Fruit fly (Drosophila melanogaster) whole organism, embryonic: Measurements from ENCODE around the gene CG43229.

ENCODE experiments used
- Aef1 ChIP-seq: fragments of 200-800 bp; sonication (Bioruptor generic); IDR thresholded peaks from 3 replicates; pipeline ENCODE4 v1.3.6; 2022; ENCODE audit warnings: missing biosample characterization, missing genetic modification characterization
- Atf-2 ChIP-seq: fragments of 200-800 bp; sonication (Bioruptor generic); optimal IDR thresholded peaks from 2 replicates; lab custom pipeline; 2016; ENCODE audit warnings: missing biosample characterization, missing genetic modification characterization
- Awh ChIP-seq: fragments of 200-800 bp; sonication (Bioruptor generic); IDR thresholded peaks from 2 replicates; pipeline ENCODE4, ENCODE4 v1.3.6; 2022; ENCODE audit warnings: missing biosample characterization, missing genetic modification characterization
- C15 ChIP-seq: fragments of 200-800 bp; sonication (Bioruptor generic); IDR thresholded peaks from 3 replicates; pipeline ENCODE4 v1.3.6; 2022; ENCODE audit warnings: missing biosample characterization, missing genetic modification characterization
- CG10267 ChIP-seq: fragments of 200-800 bp; sonication (Bioruptor generic); optimal IDR thresholded peaks from 2 replicates; lab custom pipeline; 2018; ENCODE audit warnings: missing biosample characterization, mild to moderate bottlenecking, missing genetic modification characterization, moderate library complexity
- CG10274 ChIP-seq: fragments of 200-800 bp; sonication (Bioruptor generic); optimal IDR thresholded peaks from 3 replicates; lab custom pipeline; 2017; ENCODE audit warnings: missing biosample characterization, mild to moderate bottlenecking, missing genetic modification characterization
- CG10543 ChIP-seq: fragments of 200-800 bp; sonication (Bioruptor generic); optimal IDR thresholded peaks from 3 replicates; lab custom pipeline; 2017; ENCODE audit warnings: missing biosample characterization, mild to moderate bottlenecking, missing genetic modification characterization, moderate library complexity
- CG12769 ChIP-seq: fragments of 200-800 bp; sonication (Bioruptor generic); optimal IDR thresholded peaks from 2 replicates; lab custom pipeline; 2019; ENCODE audit warnings: missing biosample characterization, mild to moderate bottlenecking, missing genetic modification characterization, moderate library complexity
- CG13287 ChIP-seq: fragments of 200-800 bp; sonication (Bioruptor generic); IDR thresholded peaks from 2 replicates; pipeline ENCODE4 v1.3.6; 2022; ENCODE audit warnings: missing biosample characterization, missing genetic modification characterization; ENCODE audit not compliant: partially characterized antibody
- CG13894 ChIP-seq: fragments of 200-800 bp; sonication (Bioruptor generic); optimal IDR thresholded peaks from 3 replicates; lab custom pipeline; 2018; ENCODE audit warnings: missing biosample characterization, mild to moderate bottlenecking, missing genetic modification characterization, moderate library complexity
- CG14965 ChIP-seq: fragments of 200-800 bp; sonication (Bioruptor generic); optimal IDR thresholded peaks from 2 replicates; lab custom pipeline; 2016; ENCODE audit warnings: missing biosample characterization, missing genetic modification characterization, borderline replicate concordance
- CG15269 ChIP-seq: fragments of 200-800 bp; sonication (Bioruptor generic); optimal IDR thresholded peaks from 2 replicates; lab custom pipeline; 2018; ENCODE audit warnings: missing biosample characterization, mild to moderate bottlenecking, missing genetic modification characterization, moderate library complexity
- CG2199 ChIP-seq: fragments of 200-800 bp; sonication (Bioruptor generic); IDR thresholded peaks from 3 replicates; pipeline ENCODE4 v1.3.6; 2022; ENCODE audit warnings: missing biosample characterization, missing genetic modification characterization
- CG31224 ChIP-seq: fragments of 200-800 bp; sonication (Bioruptor generic); IDR thresholded peaks from 2 replicates; pipeline ENCODE4 v1.3.6; 2022; ENCODE audit warnings: missing biosample characterization, missing genetic modification characterization
- CG3726 ChIP-seq: fragments of 200-800 bp; sonication (Bioruptor generic); IDR thresholded peaks from 3 replicates; pipeline ENCODE4, ENCODE4 v1.3.6; 2022; ENCODE audit warnings: missing biosample characterization, missing genetic modification characterization
- CG4424 ChIP-seq: fragments of 200-800 bp; sonication (Bioruptor generic); optimal IDR thresholded peaks from 3 replicates; lab custom pipeline; 2016; ENCODE audit warnings: missing biosample characterization, missing genetic modification characterization
- CG7357 ChIP-seq: fragments of 200-800 bp; sonication (Bioruptor generic); IDR thresholded peaks from 3 replicates; pipeline ENCODE4 v1.3.6; 2022; ENCODE audit warnings: missing biosample characterization, missing genetic modification characterization
- CG7928 ChIP-seq: fragments of 200-800 bp; sonication (Bioruptor generic); optimal IDR thresholded peaks from 2 replicates; lab custom pipeline; 2017; ENCODE audit warnings: missing biosample characterization, mild to moderate bottlenecking, missing genetic modification characterization
- CG9797 ChIP-seq: fragments of 200-800 bp; sonication (Bioruptor generic); optimal IDR thresholded peaks from 3 replicates; lab custom pipeline; 2018; ENCODE audit warnings: missing biosample characterization, mild to moderate bottlenecking, missing genetic modification characterization
- CoRest ChIP-seq: fragments of 200-800 bp; sonication (Bioruptor generic); optimal IDR thresholded peaks from 3 replicates; lab custom pipeline; 2018; ENCODE audit warnings: missing biosample characterization, mild to moderate bottlenecking, missing genetic modification characterization, moderate library complexity
- Dll ChIP-seq: fragments of 200-800 bp; sonication (Bioruptor generic); IDR thresholded peaks from 4 replicates; pipeline ENCODE4 v1.3.6; 2022; ENCODE audit warnings: missing biosample characterization, missing genetic modification characterization; ENCODE audit not compliant: partially characterized antibody
- Fer3 ChIP-seq: fragments of 200-800 bp; sonication (Bioruptor generic); optimal IDR thresholded peaks from 2 replicates; lab custom pipeline; 2018; ENCODE audit warnings: missing biosample characterization, mild to moderate bottlenecking, missing genetic modification characterization, moderate library complexity
- Gsc ChIP-seq: fragments of 200-800 bp; sonication (Bioruptor generic); IDR thresholded peaks from 2 replicates; pipeline ENCODE4 v1.3.6; 2022; ENCODE audit warnings: missing biosample characterization, missing genetic modification characterization
- Opbp ChIP-seq: fragments of 200-800 bp; sonication (Bioruptor generic); IDR thresholded peaks from 3 replicates; pipeline ENCODE4 v1.3.6; 2022; ENCODE audit warnings: missing biosample characterization, missing genetic modification characterization; ENCODE audit not compliant: partially characterized antibody
- Pdp1 ChIP-seq, 2 experiments: fragments of 200-800 bp; sonication (Bioruptor generic); optimal IDR thresholded peaks; 3 replicates each; lab custom pipeline; 2016; ENCODE audit warnings: missing biosample characterization in 2 of 2, missing genetic modification characterization in 2 of 2, mild to moderate bottlenecking in 1 of 2, moderate library complexity in 1 of 2
- Sox102F ChIP-seq: fragments of 200-800 bp; sonication (Bioruptor generic); optimal IDR thresholded peaks from 2 replicates; lab custom pipeline; 2018; ENCODE audit warnings: missing biosample characterization, mild to moderate bottlenecking, missing genetic modification characterization, moderate library complexity
- Spps ChIP-seq: fragments of 200-800 bp; sonication (Bioruptor generic); optimal IDR thresholded peaks from 2 replicates; lab custom pipeline; 2018; ENCODE audit warnings: missing biosample characterization, mild to moderate bottlenecking, missing genetic modification characterization
- YL-1 ChIP-seq: fragments of 200-800 bp; sonication (Bioruptor generic); optimal IDR thresholded peaks from 3 replicates; lab custom pipeline; 2017; ENCODE audit warnings: missing biosample characterization, mild to moderate bottlenecking, missing genetic modification characterization
- br ChIP-seq: fragments of >200 bp; optimal IDR thresholded peaks from 2 replicates; lab custom pipeline; 2017
- chinmo ChIP-seq: fragments of 200-800 bp; sonication (Bioruptor generic); IDR thresholded peaks from 4 replicates; pipeline ENCODE4 v1.3.6; 2022; ENCODE audit warnings: missing biosample characterization, missing genetic modification characterization; ENCODE audit not compliant: partially characterized antibody
- ci ChIP-seq: fragments of 200-800 bp; sonication (Bioruptor generic); IDR thresholded peaks from 3 replicates; pipeline ENCODE4 v1.3.6; 2022; ENCODE audit warnings: missing biosample characterization, missing genetic modification characterization
- crol ChIP-seq: fragments of 200-800 bp; sonication (Bioruptor generic); IDR thresholded peaks from 2 replicates; pipeline ENCODE4 v1.3.6; 2022; ENCODE audit warnings: missing biosample characterization, missing genetic modification characterization
- dimm ChIP-seq: fragments of 200-800 bp; sonication (Bioruptor generic); IDR thresholded peaks from 2 replicates; pipeline ENCODE4 v1.3.6; 2022; ENCODE audit warnings: missing biosample characterization, missing genetic modification characterization
- ftz-f1 ChIP-seq: fragments of 200-800 bp; sonication (Bioruptor generic); optimal IDR thresholded peaks from 2 replicates; lab custom pipeline; 2016; ENCODE audit warnings: missing biosample characterization, missing genetic modification characterization
- gem ChIP-seq: fragments of 200-800 bp; sonication (Bioruptor generic); optimal IDR thresholded peaks from 2 replicates; lab custom pipeline; 2019; ENCODE audit warnings: missing biosample characterization, mild to moderate bottlenecking, missing genetic modification characterization, moderate library complexity
- gsb ChIP-seq: fragments of 200-800 bp; sonication (Bioruptor generic); IDR thresholded peaks from 2 replicates; pipeline ENCODE4 v1.3.6; 2022; ENCODE audit warnings: missing biosample characterization, missing genetic modification characterization
- her ChIP-seq: fragments of 200-800 bp; sonication (Bioruptor generic); optimal IDR thresholded peaks from 2 replicates; lab custom pipeline; 2016; ENCODE audit warnings: missing biosample characterization, missing genetic modification characterization
- nau ChIP-seq: fragments of 200-800 bp; sonication (Bioruptor generic); optimal IDR thresholded peaks from 3 replicates; lab custom pipeline; 2017; ENCODE audit warnings: missing biosample characterization, mild to moderate bottlenecking, missing genetic modification characterization, missing genetic modification reagents
- nerfin-1 ChIP-seq: fragments of 200-800 bp; sonication (Bioruptor generic); optimal IDR thresholded peaks from 3 replicates; lab custom pipeline; 2019; ENCODE audit warnings: missing biosample characterization, mild to moderate bottlenecking, missing genetic modification characterization, moderate library complexity
- nerfin-2 ChIP-seq: fragments of 200-800 bp; sonication (Bioruptor generic); IDR thresholded peaks from 2 replicates; pipeline ENCODE4 v1.3.6; 2022; ENCODE audit warnings: missing biosample characterization, missing genetic modification characterization; ENCODE audit not compliant: partially characterized antibody
- sd ChIP-seq: fragments of 200-800 bp; sonication (Bioruptor generic); optimal IDR thresholded peaks from 3 replicates; lab custom pipeline; 2018; ENCODE audit warnings: missing biosample characterization, mild to moderate bottlenecking, missing genetic modification characterization, moderate library complexity
- sens ChIP-seq: fragments of 200-800 bp; sonication (Bioruptor generic); peaks from one replicate; lab custom pipeline; 2016; ENCODE audit warnings: missing biosample characterization, missing genetic modification characterization
- sens-2 ChIP-seq: fragments of 200-800 bp; sonication (Bioruptor generic); IDR thresholded peaks from 2 replicates; pipeline ENCODE4 v1.3.6; 2022; ENCODE audit warnings: missing biosample characterization, missing genetic modification characterization
- sima ChIP-seq: fragments of 200-800 bp; sonication (Bioruptor generic); optimal IDR thresholded peaks from 2 replicates; lab custom pipeline; 2016; ENCODE audit warnings: missing biosample characterization, missing genetic modification characterization
- so ChIP-seq: fragments of 200-800 bp; sonication (Bioruptor generic); IDR thresholded peaks from 3 replicates; pipeline ENCODE4 v1.3.6; 2022; ENCODE audit warnings: missing biosample characterization, missing genetic modification characterization
- sug ChIP-seq: fragments of 200-800 bp; optimal IDR thresholded peaks from 2 replicates; lab custom pipeline; 2019; ENCODE audit warnings: missing biosample characterization, mild to moderate bottlenecking, missing genetic modification characterization, moderate library complexity
- tap ChIP-seq: fragments of 200-800 bp; optimal IDR thresholded peaks from 3 replicates; lab custom pipeline; 2019; ENCODE audit warnings: missing biosample characterization, mild to moderate bottlenecking, missing genetic modification characterization, moderate library complexity
- trh ChIP-seq: fragments of 200-800 bp; sonication (Bioruptor generic); optimal IDR thresholded peaks from 2 replicates; lab custom pipeline; 2016; ENCODE audit warnings: missing biosample characterization, missing genetic modification characterization
- unc-4 ChIP-seq: fragments of 200-800 bp; sonication (Bioruptor generic); IDR thresholded peaks from 2 replicates; pipeline ENCODE4 v1.3.6; 2022; ENCODE audit warnings: missing biosample characterization, missing genetic modification characterization; ENCODE audit not compliant: partially characterized antibody

The CG43229 gene

dm6 chrX:18116811-18117383 lies 21.4 kb upstream of the CG43229 start, which contains the start of gene wupA (continued):
- TF ChIP-seq crol (GFP tag; lab: Robert Waterston, UW) (peak; percentile 35; the same call in 1 of the 2 replicates), chinmo (0 out of 4 replicates have a peak, but pooled peaks have one; percentile 19), CG14965 (GFP tag; lab: Kevin White, UChicago) (no peak), so (GFP tag; lab: Robert Waterston, UW) (peak; percentile 70; the same call in 2 of the 3 replicates), CG7928 (no peak), her (GFP tag; lab: Kevin White, UChicago) (no peak), Dll (GFP tag; lab: Robert Waterston, UW) (no peak), CG7357 (GFP tag; lab: Robert Waterston, UW) (no peak), nau (GFP tag; lab: Kevin White, UChicago) (peak; percentile 61), unc-4 (no peak), tap (tag; lab: Kevin White, UChicago) (no peak), Pdp1 (GFP tag; optimal IDR thresholded peaks at IDR 0.05; lab: Kevin White, UChicago) (peak in 1 of 2 experiments; percentile 21), Spps (tag; lab: Kevin White, UChicago) (no peak), YL-1 (GFP tag; lab: Kevin White, UChicago) (no peak), ftz-f1 (peak; percentile 40), Aef1 (GFP tag; lab: Robert Waterston, UW) (no peak), CG9797 (no peak), dimm (GFP tag; lab: Robert Waterston, UW) (no peak), sens-2 (GFP tag; lab: Robert Waterston, UW) (no peak), nerfin-1 (no peak), CG13894 (tag; lab: Kevin White, UChicago) (no peak)

DNA sequence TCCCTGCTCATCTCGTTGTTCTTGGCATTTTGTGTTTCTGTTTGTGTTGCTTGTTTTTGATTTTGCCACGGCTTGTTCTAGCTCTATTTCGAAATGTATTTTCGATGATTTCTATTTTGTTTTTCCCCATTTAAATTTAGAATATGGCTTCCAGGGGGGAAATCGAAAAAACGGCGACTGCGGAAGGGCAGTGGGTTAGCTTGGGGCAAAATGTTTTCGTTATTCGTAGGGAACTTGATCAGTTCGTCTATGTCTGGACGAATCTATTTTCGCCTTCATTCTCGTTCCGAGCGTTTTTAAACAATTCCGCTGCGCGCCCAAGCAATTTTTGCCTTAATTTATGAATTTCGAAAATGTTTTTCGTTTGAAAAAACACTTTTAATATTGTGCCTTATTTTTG lies 19.8 kb upstream of the CG43229 start:
- no peak for TF ChIP-seq sima (GFP tag; lab: Kevin White, UChicago)
- peak; percentile 42 for TF ChIP-seq CG10543 (GFP tag; lab: Kevin White, UChicago)
- peak; percentile 86 for TF ChIP-seq CG10274 (GFP tag; lab: Kevin White, UChicago)
- peak; percentile 81 for TF ChIP-seq CG12769 (tag; lab: Kevin White, UChicago)
- TF ChIP-seq sd (tag; lab: Kevin White, UChicago), result peak; percentile 39
- TF ChIP-seq, all 482 proteins: peak for 4

DNA sequence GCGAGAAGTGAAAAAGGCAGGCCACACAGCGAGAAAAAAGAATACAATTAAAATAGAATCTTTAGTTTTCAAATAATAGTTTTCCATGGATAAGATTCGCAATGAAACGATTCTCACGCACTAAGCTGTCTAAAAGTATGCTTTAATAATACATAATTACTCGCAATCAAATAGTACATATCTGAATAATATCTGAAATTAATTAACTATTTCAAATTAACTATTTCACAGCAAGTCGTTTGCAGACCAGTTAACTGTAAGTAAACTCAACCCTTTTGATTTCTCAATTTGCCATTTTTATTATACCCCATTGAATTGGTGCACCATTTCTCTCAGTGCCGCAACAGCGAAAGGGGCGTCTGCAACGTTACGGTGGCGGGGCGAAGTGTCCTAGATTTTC lies 12.8 kb upstream of the CG43229 start:
- TF ChIP-seq Fer3 (tag; lab: Kevin White, UChicago) (no peak), CG31224 (GFP tag; lab: Robert Waterston, UW) (no peak), CG2199 (GFP tag; lab: Robert Waterston, UW) (no peak), CG10267 (tag; lab: Kevin White, UChicago) (no peak), CG13287 (GFP tag; lab: Robert Waterston, UW) (no peak), dimm (GFP tag; lab: Robert Waterston, UW) (no peak), gem (tag; lab: Kevin White, UChicago) (peak; percentile 58), sug (tag; lab: Kevin White, UChicago) (peak; percentile 8), ci (no peak), C15 (GFP tag; lab: Robert Waterston, UW) (no peak), CG3726 (no peak), Atf-2 (GFP tag; lab: Kevin White, UChicago) (no peak), br (lab: Kevin White, UChicago) (no peak), trh (GFP tag; lab: Kevin White, UChicago) (no peak), Gsc (GFP tag; lab: Robert Waterston, UW) (no peak), CG4424 (no peak), CoRest (tag; lab: Kevin White, UChicago) (peak; percentile 39), nerfin-2 (GFP tag; lab: Robert Waterston, UW) (no peak), CG15269 (peak; percentile 42), gsb (no peak), Opbp (GFP tag; lab: Robert Waterston, UW) (no peak), Sox102F (GFP tag; lab: Kevin White, UChicago) (peak; percentile 21), Awh (GFP tag; lab: Robert Waterston, UW) (no peak), sens (GFP tag; lab: Kevin White, UChicago) (no peak)
